Fruit fly (Drosophila melanogaster): ENCODE measurements around the gene CG14983.

Gene CG14983

dm6 chr3L:3898978-3899377 lies 50.1 kb downstream of the CG14983 start, which contains the start of gene Ccz1:
Ccz1 (minus strand) TSS chr3L:3899156.
- TF ChIP-seq CG11723 (GFP tag; optimal IDR thresholded peaks at IDR 0.05), result peak; percentile 6
- no peak for TF ChIP-seq CG15479 (GFP tag; optimal IDR thresholded peaks at IDR 0.05)
- TF ChIP-seq gem (tag; optimal IDR thresholded peaks at IDR 0.05), result peak; percentile 81
- TF ChIP-seq gsb (GFP tag; IDR thresholded peaks at IDR 0.05), result no peak
- TF ChIP-seq CG1233 (GFP tag; optimal IDR thresholded peaks at IDR 0.05), result peak; percentile 63
- TF ChIP-seq aop (GFP tag; IDR thresholded peaks at IDR 0.05), result no peak
- TF ChIP-seq CG2120 (GFP tag; optimal IDR thresholded peaks at IDR 0.05), result peak; percentile 79
- no peak for TF ChIP-seq al (GFP tag; IDR thresholded peaks at IDR 0.05)
- no peak for TF ChIP-seq CG13894 (tag; optimal IDR thresholded peaks at IDR 0.05)
- peak; percentile 54 for TF ChIP-seq CG18476 (GFP tag; optimal IDR thresholded peaks at IDR 0.05)
- peak; percentile 51 for TF ChIP-seq Xbp1 (GFP tag; optimal IDR thresholded peaks at IDR 0.05)
- TF ChIP-seq Gsc (GFP tag; IDR thresholded peaks at IDR 0.05), result no peak
- no peak for TF ChIP-seq Sin3A (optimal IDR thresholded peaks at IDR 0.05)
- peak; percentile 40 for TF ChIP-seq unpg (GFP tag; optimal IDR thresholded peaks at IDR 0.05)
- no peak for TF ChIP-seq Ravus (GFP tag; IDR thresholded peaks at IDR 0.05)
- no peak for TF ChIP-seq scrt (GFP tag; optimal IDR thresholded peaks at IDR 0.05)
- TF ChIP-seq Dek (tag; optimal IDR thresholded peaks at IDR 0.05), result peak; percentile 34
- no peak for TF ChIP-seq CG31441 (GFP tag; IDR thresholded peaks at IDR 0.05)
- TF ChIP-seq inv (GFP tag; IDR thresholded peaks at IDR 0.05; ENCODE audit: partially characterized antibody), result no peak
- TF ChIP-seq Optix (GFP tag; IDR thresholded peaks at IDR 0.05), result no peak
- TF ChIP-seq prd (optimal IDR thresholded peaks at IDR 0.05), result no peak
- no peak for TF ChIP-seq prd (GFP tag; IDR thresholded peaks at IDR 0.05)
- peak; percentile 71 for TF ChIP-seq CoRest (tag; optimal IDR thresholded peaks at IDR 0.05)
- TF ChIP-seq CG11695 (GFP tag; IDR thresholded peaks at IDR 0.05), result no peak
- TF ChIP-seq CG11504 (tag; optimal IDR thresholded peaks at IDR 0.05), result peak; percentile 54
- TF ChIP-seq NC2α (GFP tag; optimal IDR thresholded peaks at IDR 0.05), result peak; percentile 49
- no peak for TF ChIP-seq CG2199 (GFP tag; IDR thresholded peaks at IDR 0.05)
- TF ChIP-seq CG10979 (tag; optimal IDR thresholded peaks at IDR 0.05), result peak; percentile 20
- no peak for TF ChIP-seq ken (GFP tag; IDR thresholded peaks at IDR 0.05)
- no peak for TF ChIP-seq hb (GFP tag; IDR thresholded peaks at IDR 0.05; ENCODE audit: partially characterized antibody)
- TF ChIP-seq HmgD (GFP tag; optimal IDR thresholded peaks at IDR 0.05), result peak; percentile 64
- peak; percentile 56 for TF ChIP-seq CG15011 (GFP tag; optimal IDR thresholded peaks at IDR 0.05)
- TF ChIP-seq CG8944 (GFP tag; optimal IDR thresholded peaks at IDR 0.05), result peak; percentile 83
- TF ChIP-seq amos (GFP tag; IDR thresholded peaks at IDR 0.05; ENCODE audit: partially characterized antibody), result no peak
- peak; percentile 82 for TF ChIP-seq pho (GFP tag; optimal IDR thresholded peaks at IDR 0.05)
- TF ChIP-seq CG9609 (GFP tag; optimal IDR thresholded peaks at IDR 0.05), result peak; percentile 61
- TF ChIP-seq CG6854 (GFP tag; optimal IDR thresholded peaks at IDR 0.05), result no peak
- TF ChIP-seq CG34224 (GFP tag; IDR thresholded peaks at IDR 0.05; ENCODE audit: partially characterized antibody), result no peak
- peak; percentile 79 for TF ChIP-seq CG3281 (GFP tag; optimal IDR thresholded peaks at IDR 0.05)
- TF ChIP-seq Fer1 (GFP tag; optimal IDR thresholded peaks at IDR 0.05), result peak; percentile 54
- TF ChIP-seq CG9215 (GFP tag; IDR thresholded peaks at IDR 0.05), result no peak
- TF ChIP-seq caup (GFP tag; optimal IDR thresholded peaks at IDR 0.05; ENCODE audit: severe bottlenecking), result peak; percentile 66
- no peak for TF ChIP-seq crol (GFP tag; IDR thresholded peaks at IDR 0.05)
- TF ChIP-seq CG7928 (GFP tag; optimal IDR thresholded peaks at IDR 0.05), result peak; percentile 87
- TF ChIP-seq ash1 (GFP tag; optimal IDR thresholded peaks at IDR 0.05), result no peak
- peak; percentile 71 for TF ChIP-seq maf-S (GFP tag; optimal IDR thresholded peaks at IDR 0.05)
- TF ChIP-seq CG33213 (GFP tag; optimal IDR thresholded peaks at IDR 0.05), result peak; percentile 91
- TF ChIP-seq Trl (optimal IDR thresholded peaks at IDR 0.05), result no peak
- peak; percentile 83 for TF ChIP-seq Trl (GFP tag; optimal IDR thresholded peaks at IDR 0.05)
- no peak for TF ChIP-seq BtbVII (GFP tag; optimal IDR thresholded peaks at IDR 0.05)
- no peak for TF ChIP-seq CG6272 (GFP tag; IDR thresholded peaks at IDR 0.05)
- no peak for TF ChIP-seq CG13287 (GFP tag; IDR thresholded peaks at IDR 0.05; ENCODE audit: partially characterized antibody)
